Worm (Caenorhabditis elegans) whole organism, early embryonic: ENCODE data around the gene asp-5.

Experiments used
- F13C5.2 ChIP-seq: sonication (generic microtip); optimal IDR thresholded peaks from 2 replicates; lab custom pipeline; 2017; ENCODE audit warnings: mild to moderate bottlenecking, missing genetic modification characterization, inconsistent platforms, missing compliant biosample characterization
- ama-1 ChIP-seq: fragments of 150-350 bp; optimal IDR thresholded peaks from 2 replicates; lab custom pipeline; 2014
- ceh-13 ChIP-seq: fragments of 200-800 bp; sonication (Bioruptor generic); optimal IDR thresholded peaks from 2 replicates; lab custom pipeline; 2018; ENCODE audit warnings: mild to moderate bottlenecking, missing genetic modification characterization, missing compliant biosample characterization

- TF ChIP-seq ama-1 (lab: Kevin White, UChicago) (no peak), F13C5.2 (tag; lab: Kevin White, UChicago) (no peak), ceh-13 (GFP tag; lab: Kevin White, UChicago) (peak; percentile 22)
These were observed 36.9 kb upstream of the asp-5 start for ce11 chrV:8235331-8235730.
